Fruit fly (Drosophila melanogaster): Measurements from ENCODE around the gene Est-Q.
A peak's percentile ranks its signal among the peaks of the same experiment; 100 is the strongest.

dm6 chr3L:21496865-21497634 lies 4.2 kb upstream of the Est-Q start, which contains the start of gene Hr78:
- TF ChIP-seq CG33017 (tag; optimal IDR thresholded peaks at IDR 0.05) (peak; percentile 68), CG7101 (tag; optimal IDR thresholded peaks at IDR 0.05) (peak; percentile 61), CG14711 (tag; optimal IDR thresholded peaks at IDR 0.05) (peak; percentile 64), Clk (GFP tag; optimal IDR thresholded peaks at IDR 0.05) (no peak), CG5204 (GFP tag; optimal IDR thresholded peaks at IDR 0.05) (no peak), CG12768 (GFP tag; optimal IDR thresholded peaks at IDR 0.05) (peak; percentile 48), kay (GFP tag; ENCODE audit: borderline replicate concordance) (no peak), cic (GFP tag; optimal IDR thresholded peaks at IDR 0.05) (peak; percentile 74)
